Fruit fly (Drosophila melanogaster): ENCODE measurements around the gene alphaTub84B.

alphaTub84B gene

dm6 chr3R:7037250-7037802 is 49.1 kb upstream of the alphaTub84B start (continued):
- TF ChIP-seq CG7368 (GFP tag; optimal IDR thresholded peaks at IDR 0.05) (peak; percentile 24), CG8632 (GFP tag; optimal IDR thresholded peaks at IDR 0.05) (no peak), net (GFP tag; optimal IDR thresholded peaks at IDR 0.05) (no peak), Sox102F (GFP tag; optimal IDR thresholded peaks at IDR 0.05) (peak; percentile 57), eg (GFP tag; IDR thresholded peaks at IDR 0.05) (no peak), Gug (GFP tag; IDR thresholded peaks at IDR 0.05) (no peak), spab (GFP tag; optimal IDR thresholded peaks at IDR 0.05) (no peak), CG34406 (GFP tag; optimal IDR thresholded peaks at IDR 0.05) (no peak), CG6276 (GFP tag; optimal IDR thresholded peaks at IDR 0.05) (no peak), salr (GFP tag; optimal IDR thresholded peaks at IDR 0.05) (peak in 1 of 2 experiments; percentile 21), fd59A (GFP tag; optimal IDR thresholded peaks at IDR 0.05) (no peak), Smox (GFP tag; optimal IDR thresholded peaks at IDR 0.05) (peak; percentile 13), lz (GFP tag; optimal IDR thresholded peaks at IDR 0.05) (peak; percentile 16)

- no peak for TF ChIP-seq Ets96B (tag; optimal IDR thresholded peaks at IDR 0.05)
- TF ChIP-seq fd85E (GFP tag; optimal IDR thresholded peaks at IDR 0.05), result no peak
- TF ChIP-seq Sox14 (GFP tag; optimal IDR thresholded peaks at IDR 0.05), result no peak
- no peak for TF ChIP-seq Hr4 (GFP tag; optimal IDR thresholded peaks at IDR 0.05)
- no peak for TF ChIP-seq Eip75B (GFP tag; optimal IDR thresholded peaks at IDR 0.05)
- TF ChIP-seq CG3919 (GFP tag; optimal IDR thresholded peaks at IDR 0.05), result no peak
- no peak for TF ChIP-seq CG8119 (GFP tag; IDR thresholded peaks at IDR 0.05)
- no peak for TF ChIP-seq CG10631 (GFP tag; optimal IDR thresholded peaks at IDR 0.05)
- TF ChIP-seq CG9139 (GFP tag; optimal IDR thresholded peaks at IDR 0.05), result no peak
- TF ChIP-seq esn (GFP tag; optimal IDR thresholded peaks at IDR 0.05), result no peak
- TF ChIP-seq CG7368 (GFP tag; optimal IDR thresholded peaks at IDR 0.05), result no peak
- no peak for TF ChIP-seq dac (GFP tag; optimal IDR thresholded peaks at IDR 0.05)
Measured at dm6 chr3R:7040894-7041293, 45.5 kb upstream of the alphaTub84B start.

DNA sequence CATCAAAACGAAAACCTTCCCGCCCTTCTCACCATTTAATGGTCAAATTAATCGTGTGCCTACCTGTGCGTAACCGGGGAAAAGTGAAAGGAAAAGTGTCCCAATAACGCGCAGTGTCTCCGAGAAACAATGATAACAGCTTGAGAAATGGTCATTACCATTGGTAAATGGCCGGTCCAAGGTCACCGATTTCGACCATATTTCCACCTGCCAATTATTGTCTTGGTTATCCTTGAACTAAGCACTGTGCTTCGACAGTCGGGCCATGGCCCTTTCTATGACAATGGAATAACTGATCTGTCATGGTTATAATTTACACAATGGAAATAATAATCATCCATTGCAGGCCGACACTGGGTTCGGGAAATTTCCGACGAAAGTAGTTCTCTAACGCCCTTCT is 42.4 kb upstream of the alphaTub84B start:
- TF ChIP-seq CG3919 (GFP tag; optimal IDR thresholded peaks at IDR 0.05) (no peak), CG6854 (GFP tag; optimal IDR thresholded peaks at IDR 0.05) (no peak), CG8119 (GFP tag; IDR thresholded peaks at IDR 0.05) (no peak), CG16779 (tag; optimal IDR thresholded peaks at IDR 0.05) (no peak)

DNA sequence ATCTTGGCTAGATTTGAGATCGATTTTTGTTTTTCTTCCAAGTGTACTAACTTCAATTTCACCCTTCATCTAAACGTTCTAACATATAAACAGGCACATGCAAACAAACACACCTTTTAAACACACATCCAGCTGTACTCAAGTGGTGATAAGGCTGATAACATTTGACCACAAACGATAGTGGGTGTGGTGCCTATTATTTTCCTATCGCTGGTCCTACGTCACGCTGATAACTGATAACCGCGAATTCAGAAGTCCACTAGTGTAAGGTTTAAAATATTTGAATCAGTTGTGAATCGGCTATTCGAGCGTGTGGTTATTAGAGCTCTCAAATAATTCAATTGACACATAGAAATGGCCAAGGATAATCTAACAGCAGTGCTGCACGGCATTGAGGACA is 34.2 kb upstream of the alphaTub84B start, which contains the start of gene Sodh1:
Sodh1 (plus strand) TSS at position 94 of the 400 bp plus-strand sequence.
- no peak for TF ChIP-seq CG6792 (GFP tag; optimal IDR thresholded peaks at IDR 0.05)
- no peak for TF ChIP-seq Ets96B (tag; optimal IDR thresholded peaks at IDR 0.05)
- no peak for TF ChIP-seq Smox (GFP tag; optimal IDR thresholded peaks at IDR 0.05)
- no peak for TF ChIP-seq cyc (GFP tag; optimal IDR thresholded peaks at IDR 0.05)
- no peak for TF ChIP-seq CG11902 (GFP tag; optimal IDR thresholded peaks at IDR 0.05)
- TF ChIP-seq lz (GFP tag; optimal IDR thresholded peaks at IDR 0.05), result no peak
- TF ChIP-seq CG4318 (GFP tag; optimal IDR thresholded peaks at IDR 0.05), result no peak
- TF ChIP-seq CG8632 (GFP tag; optimal IDR thresholded peaks at IDR 0.05), result no peak

DNA sequence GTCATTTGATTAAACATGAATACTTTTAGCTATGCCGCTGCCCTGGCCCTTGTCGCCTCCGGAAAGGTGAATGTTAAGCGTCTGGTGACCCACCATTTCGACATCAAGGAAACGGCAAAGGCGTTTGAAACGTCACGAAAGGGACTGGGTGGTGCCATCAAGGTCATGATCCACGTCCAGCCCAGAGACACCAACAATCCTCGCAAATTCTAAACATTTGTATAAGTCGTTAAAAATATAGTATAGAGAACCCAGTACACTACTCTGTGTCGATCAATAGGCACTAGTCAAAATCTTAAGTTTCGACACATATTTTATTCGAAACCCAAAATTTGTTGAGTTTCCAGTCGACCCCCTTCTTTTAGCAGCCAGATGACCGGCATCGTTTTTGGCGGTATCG is 32.1 kb upstream of the alphaTub84B start, which contains the start of gene CG1979:
CG1979 (plus strand) TSS at position 301 of the 400 bp plus-strand sequence.
- no peak for TF ChIP-seq Lpt (GFP tag; optimal IDR thresholded peaks at IDR 0.05)
- TF ChIP-seq CG6276 (GFP tag; optimal IDR thresholded peaks at IDR 0.05), result no peak
- TF ChIP-seq dac (GFP tag; optimal IDR thresholded peaks at IDR 0.05), result no peak
- TF ChIP-seq Eip75B (GFP tag; optimal IDR thresholded peaks at IDR 0.05), result no peak
- TF ChIP-seq esn (GFP tag; optimal IDR thresholded peaks at IDR 0.05), result no peak
- TF ChIP-seq fd85E (GFP tag; optimal IDR thresholded peaks at IDR 0.05), result no peak
- no peak for TF ChIP-seq net (GFP tag; optimal IDR thresholded peaks at IDR 0.05)

DNA sequence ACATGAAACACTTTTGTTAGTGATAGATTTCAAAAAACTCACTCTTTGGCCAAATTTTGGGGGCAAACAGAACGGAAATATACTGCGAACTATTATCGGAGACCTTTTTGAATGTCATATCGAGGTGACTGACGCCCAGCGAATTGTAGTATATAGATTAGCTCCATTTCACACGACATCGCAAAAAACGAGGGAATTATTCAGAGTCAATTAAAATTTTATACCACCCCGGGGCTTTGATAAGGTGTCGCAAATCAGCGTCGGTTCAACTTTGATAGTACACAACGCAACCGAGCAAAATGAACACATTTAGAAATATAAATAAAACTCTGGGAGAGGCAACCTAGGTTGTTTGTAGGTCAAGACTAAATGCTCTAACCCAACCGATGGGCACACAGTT is 28.4 kb upstream of the alphaTub84B start:
- TF ChIP-seq cyc (GFP tag; optimal IDR thresholded peaks at IDR 0.05) (no peak), svp (GFP tag) (peak; percentile 86)

All from whole organism, prepupa.